Worm (Caenorhabditis elegans) whole organism, L3 larva: Measurements from ENCODE around the gene anmt-1.

Source experiments
- R02D3.7 ChIP-seq: fragments of 150-350 bp; optimal IDR thresholded peaks from 2 replicates; lab custom pipeline; 2014; ENCODE audit warnings: missing biosample characterization, missing genetic modification characterization
- ZK546.5 ChIP-seq: sonication (generic microtip); optimal IDR thresholded peaks from 2 replicates; lab custom pipeline; 2017; ENCODE audit warnings: missing biosample characterization, missing genetic modification characterization
- aly-2 ChIP-seq: fragments of 150-350 bp; optimal IDR thresholded peaks from 2 replicates; lab custom pipeline; 2014; ENCODE audit warnings: missing biosample characterization, missing genetic modification characterization
- ama-1 ChIP-seq: fragments of 150-350 bp; optimal IDR thresholded peaks from 2 replicates; lab custom pipeline; 2018
- ceh-28 ChIP-seq: fragments of 150-350 bp; optimal IDR thresholded peaks from 2 replicates; lab custom pipeline; 2014; ENCODE audit warnings: missing biosample characterization, missing genetic modification reagents, missing genetic modification characterization
- ceh-82 ChIP-seq: fragments of 150-350 bp; optimal IDR thresholded peaks from 2 replicates; lab custom pipeline; 2014; ENCODE audit warnings: missing biosample characterization, missing genetic modification characterization
- ceh-9 ChIP-seq: sonication (generic microtip); optimal IDR thresholded peaks from 2 replicates; lab custom pipeline; 2018; ENCODE audit warnings: missing biosample characterization, missing genetic modification characterization
- daf-12 ChIP-seq: fragments of 150-350 bp; optimal IDR thresholded peaks from 2 replicates; lab custom pipeline; 2014; ENCODE audit warnings: missing biosample characterization, missing genetic modification reagents, missing genetic modification characterization
- egl-27 ChIP-seq: sonication (generic microtip); optimal IDR thresholded peaks from 4 replicates; lab custom pipeline; 2017; ENCODE audit warnings: missing biosample characterization, missing genetic modification reagents, missing genetic modification characterization
- egl-5 ChIP-seq: fragments of 150-350 bp; optimal IDR thresholded peaks from 2 replicates; lab custom pipeline; 2017; ENCODE audit warnings: missing biosample characterization, missing genetic modification reagents, missing genetic modification characterization, inconsistent platforms
- elt-1 ChIP-seq: fragments of 150-350 bp; optimal IDR thresholded peaks from 2 replicates; lab custom pipeline; 2014; ENCODE audit warnings: missing biosample characterization, missing genetic modification characterization
- elt-2 ChIP-seq: sonication (generic microtip); optimal IDR thresholded peaks from 2 replicates; lab custom pipeline; 2016; ENCODE audit warnings: missing genetic modification reagents, mild to moderate bottlenecking, missing genetic modification characterization, missing compliant biosample characterization
- elt-3 ChIP-seq, 3 experiments: fragments of 150-350 bp in 1 of 3; sonication (generic microtip) in 2 of 3; optimal IDR thresholded peaks; 2 replicates in 2 of 3; 4 replicates in 1 of 3; lab custom pipeline; 2014 to 2017; ENCODE audit warnings: missing biosample characterization in 3 of 3, missing genetic modification characterization in 3 of 3
- eor-1 ChIP-seq, 2 experiments: fragments of 150-350 bp; optimal IDR thresholded peaks; 2 replicates each; lab custom pipeline; 2014 to 2018; ENCODE audit warnings: missing biosample characterization in 2 of 2, missing genetic modification characterization in 2 of 2
- fkh-10 ChIP-seq: sonication (generic microtip); optimal IDR thresholded peaks from 2 replicates; lab custom pipeline; 2017; ENCODE audit warnings: missing biosample characterization, missing genetic modification reagents, missing genetic modification characterization
- fkh-2 ChIP-seq: fragments of 150-350 bp; optimal IDR thresholded peaks from 2 replicates; lab custom pipeline; 2014; ENCODE audit warnings: missing biosample characterization, missing genetic modification reagents, missing genetic modification characterization
- fos-1 ChIP-seq: fragments of 150-350 bp; optimal IDR thresholded peaks from 2 replicates; lab custom pipeline; 2014; ENCODE audit warnings: missing biosample characterization, missing genetic modification characterization
- hmg-11 ChIP-seq: sonication (generic microtip); optimal IDR thresholded peaks from 2 replicates; lab custom pipeline; 2016; ENCODE audit warnings: missing genetic modification characterization, missing compliant biosample characterization
- jun-1 ChIP-seq: fragments of 150-350 bp; optimal IDR thresholded peaks from 2 replicates; lab custom pipeline; 2014; ENCODE audit warnings: missing biosample characterization, missing genetic modification reagents, missing genetic modification characterization
- lin-15B ChIP-seq: fragments of 150-350 bp; optimal IDR thresholded peaks from 2 replicates; lab custom pipeline; 2014; ENCODE audit warnings: missing biosample characterization, missing genetic modification characterization
- lin-39 ChIP-seq: fragments of 150-350 bp; optimal IDR thresholded peaks from 2 replicates; lab custom pipeline; 2018; ENCODE audit warnings: missing biosample characterization, missing genetic modification reagents, missing genetic modification characterization
- lsy-12 ChIP-seq: sonication (generic microtip); optimal IDR thresholded peaks from 2 replicates; lab custom pipeline; 2016; ENCODE audit warnings: mild to moderate bottlenecking, missing genetic modification characterization, missing compliant biosample characterization
- mdl-1 ChIP-seq: fragments of 150-350 bp; optimal IDR thresholded peaks from 2 replicates; lab custom pipeline; 2014; ENCODE audit warnings: missing biosample characterization, missing genetic modification characterization
- mml-1 ChIP-seq: fragments of 150-350 bp; sonication (generic microtip); optimal IDR thresholded peaks from 3 replicates; lab custom pipeline; 2014; ENCODE audit warnings: missing biosample characterization, missing genetic modification characterization
- nfya-1 ChIP-seq: sonication (generic microtip); optimal IDR thresholded peaks from 2 replicates; lab custom pipeline; 2017; ENCODE audit warnings: missing genetic modification characterization, mild to moderate bottlenecking, missing compliant biosample characterization, antibody characterized with exemption, moderate library complexity; ENCODE audit not compliant: insufficient read depth
- nhr-11 ChIP-seq: fragments of 150-350 bp; optimal IDR thresholded peaks from 2 replicates; lab custom pipeline; 2014; ENCODE audit warnings: missing biosample characterization, missing genetic modification characterization
- nhr-12 ChIP-seq: fragments of 150-350 bp; optimal IDR thresholded peaks from 2 replicates; lab custom pipeline; 2014; ENCODE audit warnings: missing biosample characterization, missing genetic modification characterization
- nhr-23 ChIP-seq: fragments of 150-350 bp; optimal IDR thresholded peaks from 2 replicates; lab custom pipeline; 2014; ENCODE audit warnings: missing biosample characterization, missing genetic modification reagents, missing genetic modification characterization
- nhr-237 ChIP-seq: fragments of 150-350 bp; optimal IDR thresholded peaks from 2 replicates; lab custom pipeline; 2014; ENCODE audit warnings: missing biosample characterization, missing genetic modification characterization
- nhr-28 ChIP-seq: fragments of 150-350 bp; optimal IDR thresholded peaks from 2 replicates; lab custom pipeline; 2014; ENCODE audit warnings: missing biosample characterization, missing genetic modification characterization
- nhr-43 ChIP-seq: sonication (generic microtip); optimal IDR thresholded peaks from 2 replicates; lab custom pipeline; 2016; ENCODE audit warnings: mild to moderate bottlenecking, missing genetic modification characterization, missing compliant biosample characterization; ENCODE audit not compliant: poor library complexity, severe bottlenecking
- nhr-67 ChIP-seq: fragments of 150-350 bp; optimal IDR thresholded peaks from 2 replicates; lab custom pipeline; 2014; ENCODE audit warnings: missing biosample characterization, missing genetic modification characterization
- nhr-76 ChIP-seq: fragments of 150-350 bp; sonication (generic microtip); optimal IDR thresholded peaks from 5 replicates; lab custom pipeline; 2014; ENCODE audit warnings: missing biosample characterization, missing genetic modification characterization
- nhr-77 ChIP-seq: fragments of 150-350 bp; optimal IDR thresholded peaks from 2 replicates; lab custom pipeline; 2014; ENCODE audit warnings: missing biosample characterization, missing genetic modification characterization
- pha-4 ChIP-seq: fragments of 150-350 bp; optimal IDR thresholded peaks from 2 replicates; lab custom pipeline; 2014; ENCODE audit warnings: missing biosample characterization, missing genetic modification reagents, missing genetic modification characterization
- pqm-1 ChIP-seq: fragments of 150-350 bp; optimal IDR thresholded peaks from 2 replicates; lab custom pipeline; 2017; ENCODE audit warnings: missing biosample characterization, missing genetic modification characterization, inconsistent platforms
- sea-2 ChIP-seq: fragments of 150-350 bp; sonication (generic microtip); optimal IDR thresholded peaks from 4 replicates; lab custom pipeline; 2014; ENCODE audit warnings: missing biosample characterization, missing genetic modification reagents, missing genetic modification characterization
- skn-1 ChIP-seq: fragments of 150-350 bp; optimal IDR thresholded peaks from 2 replicates; lab custom pipeline; 2014; ENCODE audit warnings: missing biosample characterization, missing genetic modification characterization
- snpc-4 ChIP-seq: fragments of 150-350 bp; optimal IDR thresholded peaks from 2 replicates; lab custom pipeline; 2014; ENCODE audit warnings: missing biosample characterization, missing genetic modification characterization
- tbx-2 ChIP-seq: sonication (generic microtip); optimal IDR thresholded peaks from 2 replicates; lab custom pipeline; 2016; ENCODE audit warnings: mild to moderate bottlenecking, missing genetic modification characterization, missing compliant biosample characterization
- unc-39 ChIP-seq: sonication (generic microtip); optimal IDR thresholded peaks from 4 replicates; lab custom pipeline; 2017; ENCODE audit warnings: missing biosample characterization, missing genetic modification characterization
- unc-62 ChIP-seq: fragments of 150-350 bp; sonication (generic microtip); optimal IDR thresholded peaks from 4 replicates; lab custom pipeline; 2014; ENCODE audit warnings: missing biosample characterization, missing genetic modification reagents, missing genetic modification characterization
- zag-1 ChIP-seq: fragments of 150-350 bp; optimal IDR thresholded peaks from 2 replicates; lab custom pipeline; 2014; ENCODE audit warnings: missing biosample characterization, missing genetic modification characterization
- ztf-11 ChIP-seq: fragments of 150-350 bp; optimal IDR thresholded peaks from 2 replicates; lab custom pipeline; 2014; ENCODE audit warnings: missing biosample characterization, missing genetic modification characterization
- ztf-4 ChIP-seq: fragments of 150-350 bp; optimal IDR thresholded peaks from 2 replicates; lab custom pipeline; 2014; ENCODE audit warnings: missing biosample characterization, missing genetic modification characterization

The anmt-1 gene

ce11 chrIII:8646021-8646420, 38.6 kb upstream of the anmt-1 start:
- TF ChIP-seq unc-62 (GFP tag; lab: Kevin White, UChicago) = no peak
- no peak for TF ChIP-seq sea-2 (GFP tag; lab: Kevin White, UChicago)
- no peak for TF ChIP-seq ceh-82 (tag; lab: Kevin White, UChicago)
- no peak for TF ChIP-seq lsy-12 (tag; lab: Kevin White, UChicago)
- TF ChIP-seq mdl-1 (tag; lab: Kevin White, UChicago) = no peak
- TF ChIP-seq lin-39 (tag; lab: Kevin White, UChicago) = no peak
- TF ChIP-seq skn-1 = no peak
- no peak for TF ChIP-seq daf-12 (tag; lab: Kevin White, UChicago)
- peak; percentile 40 for TF ChIP-seq nhr-43
- TF ChIP-seq R02D3.7 (tag; lab: Kevin White, UChicago) = no peak
- peak; percentile 12 for TF ChIP-seq elt-2
- no peak for TF ChIP-seq nhr-67 (tag; lab: Kevin White, UChicago)
- no peak for TF ChIP-seq aly-2
- no peak for TF ChIP-seq nfya-1 (tag; lab: Kevin White, UChicago)
- no peak for TF ChIP-seq elt-1 (tag; lab: Kevin White, UChicago)
- no peak for TF ChIP-seq ZK546.5
- TF ChIP-seq nhr-12 (tag; lab: Kevin White, UChicago) = no peak

- TF ChIP-seq sea-2 (GFP tag; lab: Kevin White, UChicago) (no peak), ztf-4 (tag; lab: Kevin White, UChicago) (no peak), nhr-76 (tag; lab: Kevin White, UChicago) (no peak), elt-3 (tag; optimal IDR thresholded peaks at IDR 0.05; lab: Kevin White, UChicago) (no peak), fkh-10 (GFP tag; lab: Kevin White, UChicago) (no peak), nhr-23 (tag; lab: Kevin White, UChicago) (no peak), ama-1 (lab: Kevin White, UChicago) (no peak), nhr-11 (no peak), zag-1 (tag; lab: Kevin White, UChicago) (no peak), nhr-77 (no peak), unc-62 (GFP tag; lab: Kevin White, UChicago) (no peak)
Observed at ce11 chrIII:8648589-8648988, 36.0 kb upstream of the anmt-1 start, which contains the start of gene F22B7.3. TSS of gene F22B7.3 (plus strand) at chrIII:8648889.

- TF ChIP-seq mdl-1 (tag; lab: Kevin White, UChicago) (no peak), zag-1 (tag; lab: Kevin White, UChicago) (no peak), elt-1 (tag; lab: Kevin White, UChicago) (no peak), nhr-77 (no peak), lin-39 (tag; lab: Kevin White, UChicago) (peak; percentile 35), pqm-1 (tag; lab: Kevin White, UChicago) (no peak), egl-5 (tag; lab: Kevin White, UChicago) (peak; percentile 8), ceh-9 (tag; lab: Kevin White, UChicago) (no peak), pha-4 (tag; lab: Kevin White, UChicago) (peak; percentile 16), skn-1 (peak; percentile 45), eor-1 (tag; optimal IDR thresholded peaks at IDR 0.05; lab: Kevin White, UChicago) (no peak), aly-2 (no peak), nhr-28 (no peak), nhr-12 (tag; lab: Kevin White, UChicago) (no peak), unc-39 (no peak), snpc-4 (no peak), hmg-11 (tag; lab: Kevin White, UChicago) (peak; percentile 28), nhr-67 (tag; lab: Kevin White, UChicago) (no peak), sea-2 (GFP tag; lab: Kevin White, UChicago) (no peak), tbx-2 (tag; lab: Kevin White, UChicago) (no peak), ztf-11 (tag; lab: Kevin White, UChicago) (no peak), ztf-4 (tag; lab: Kevin White, UChicago) (no peak), nfya-1 (tag; lab: Kevin White, UChicago) (peak; percentile 44), ceh-28 (no peak), ZK546.5 (no peak), mml-1 (tag; lab: Kevin White, UChicago) (no peak), elt-3 (tag; optimal IDR thresholded peaks at IDR 0.05; lab: Kevin White, UChicago) (no peak), R02D3.7 (tag; lab: Kevin White, UChicago) (no peak), unc-62 (GFP tag; lab: Kevin White, UChicago) (no peak), nhr-43 (no peak), fos-1 (tag; lab: Kevin White, UChicago) (no peak), lsy-12 (tag; lab: Kevin White, UChicago) (no peak), jun-1 (tag; lab: Kevin White, UChicago) (no peak), daf-12 (tag; lab: Kevin White, UChicago) (no peak), fkh-10 (GFP tag; lab: Kevin White, UChicago) (no peak), fkh-2 (no peak), elt-2 (no peak), lin-15B (tag; lab: Kevin White, UChicago) (no peak), egl-27 (tag; lab: Kevin White, UChicago) (no peak), nhr-237 (tag; lab: Kevin White, UChicago) (no peak)
Observed at ce11 chrIII:8650235-8650817, 34.3 kb upstream of the anmt-1 start, which contains the start of gene flp-23. TSS of gene flp-23 (plus strand) at chrIII:8650767.
